Fruit fly (Drosophila melanogaster) whole organism, adult: ENCODE results near the gene Pgm1.

Experiments used
- CG1620 ChIP-seq: fragments of 200-800 bp; sonication (Bioruptor generic); optimal IDR thresholded peaks from 2 replicates; lab custom pipeline; 2016; ENCODE audit warnings: missing biosample characterization, missing genetic modification characterization
- tj ChIP-seq: fragments of 200-800 bp; sonication (Bioruptor generic); optimal IDR thresholded peaks from 3 replicates; lab custom pipeline; 2017; ENCODE audit warnings: missing biosample characterization, mild to moderate bottlenecking, missing genetic modification characterization, moderate library complexity

DNA sequence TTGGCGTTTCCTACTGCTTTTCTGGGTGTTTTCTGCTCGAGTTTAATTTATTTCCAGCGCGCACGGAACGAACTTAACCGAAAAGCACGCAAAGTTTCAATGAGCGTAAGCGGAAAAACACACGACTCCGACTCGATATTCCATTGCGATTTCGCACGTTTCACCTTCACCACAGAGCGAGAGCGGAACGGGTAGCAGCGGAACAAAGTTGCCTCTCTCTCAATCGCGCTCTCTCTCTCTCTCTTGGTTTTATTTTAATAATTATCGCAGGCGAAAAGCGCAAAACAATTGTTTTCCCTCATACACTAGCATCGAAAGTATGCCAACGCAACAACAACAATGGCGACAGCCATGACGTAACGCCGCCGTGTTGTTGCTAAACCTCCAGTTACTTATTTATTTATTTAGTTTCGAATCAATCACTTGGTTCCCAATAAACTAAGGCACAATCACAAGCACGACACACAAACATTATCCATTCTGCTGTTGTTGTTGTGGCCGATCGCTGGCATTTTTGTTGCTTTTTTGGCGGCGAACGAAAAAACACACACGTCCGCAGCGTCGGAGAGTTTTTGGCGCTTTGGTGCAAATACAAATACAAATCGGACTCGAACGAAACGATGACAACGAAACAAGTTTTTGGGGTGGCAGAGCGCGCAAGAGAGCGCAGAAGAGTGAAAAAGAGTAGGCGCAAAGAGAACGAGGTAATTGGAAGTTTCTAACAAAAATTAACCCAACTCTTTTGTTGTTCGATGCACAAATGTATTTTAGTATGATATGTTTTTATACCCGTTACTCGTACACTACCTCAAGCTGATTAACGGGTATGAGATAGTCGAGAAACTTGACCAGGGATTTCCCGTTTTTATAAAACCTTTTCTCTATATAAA, 36.1 kb upstream of the Pgm1 start, which contains the start of gene CG5151:
- TF ChIP-seq tj (GFP tag; lab: Kevin White, UChicago) (peak; percentile 53), CG1620 (GFP tag; lab: Kevin White, UChicago) (no peak)
